Fruit fly (Drosophila melanogaster) whole organism, wandering third instar larva: ENCODE measurements around the gene Eig71Eh.

ENCODE experiments used
- Abd-B ChIP-seq: fragments of >200 bp; optimal IDR thresholded peaks from 2 replicates; lab custom pipeline; 2017; ENCODE audit warnings: missing biosample characterization, missing genetic modification characterization
- Dfd ChIP-seq: fragments of >200 bp; optimal IDR thresholded peaks from 2 replicates; lab custom pipeline; 2017; ENCODE audit warnings: missing biosample characterization, missing genetic modification characterization
- Myc ChIP-seq: fragments of >200 bp; optimal IDR thresholded peaks from 2 replicates; lab custom pipeline; 2017
- OdsH ChIP-seq: fragments of 200-800 bp; sonication (Bioruptor generic); optimal IDR thresholded peaks from 2 replicates; lab custom pipeline; 2016; ENCODE audit warnings: missing biosample characterization, mild to moderate bottlenecking, missing genetic modification characterization
- dmrt93B ChIP-seq: fragments of 200-800 bp; sonication (Bioruptor generic); optimal IDR thresholded peaks from 2 replicates; lab custom pipeline; 2018; ENCODE audit warnings: missing biosample characterization, mild to moderate bottlenecking, missing genetic modification characterization
- usp ChIP-seq: fragments of >200 bp; optimal IDR thresholded peaks from 2 replicates; lab custom pipeline; 2017; ENCODE audit warnings: missing biosample characterization, missing genetic modification characterization
- woc ChIP-seq: sonication (Bioruptor generic); optimal IDR thresholded peaks from 2 replicates; lab custom pipeline; 2016; ENCODE audit warnings: missing biosample characterization, mild to moderate bottlenecking, missing genetic modification characterization

dm6 chr3L:15641590-15642019 lies 17.6 kb downstream of the Eig71Eh start:
- TF ChIP-seq OdsH (GFP tag; lab: Kevin White, UChicago) (no peak), Myc (no peak), dmrt93B (GFP tag; lab: Kevin White, UChicago) (no peak), usp (GFP tag; lab: Kevin White, UChicago) (no peak), Abd-B (no peak), woc (no peak), Dfd (GFP tag; lab: Kevin White, UChicago) (no peak)
